Fruit fly (Drosophila melanogaster): ENCODE results near the gene CG9837.
A peak's percentile ranks its signal among the peaks of the same experiment; 100 is the strongest.

The CG9837 gene

DNA sequence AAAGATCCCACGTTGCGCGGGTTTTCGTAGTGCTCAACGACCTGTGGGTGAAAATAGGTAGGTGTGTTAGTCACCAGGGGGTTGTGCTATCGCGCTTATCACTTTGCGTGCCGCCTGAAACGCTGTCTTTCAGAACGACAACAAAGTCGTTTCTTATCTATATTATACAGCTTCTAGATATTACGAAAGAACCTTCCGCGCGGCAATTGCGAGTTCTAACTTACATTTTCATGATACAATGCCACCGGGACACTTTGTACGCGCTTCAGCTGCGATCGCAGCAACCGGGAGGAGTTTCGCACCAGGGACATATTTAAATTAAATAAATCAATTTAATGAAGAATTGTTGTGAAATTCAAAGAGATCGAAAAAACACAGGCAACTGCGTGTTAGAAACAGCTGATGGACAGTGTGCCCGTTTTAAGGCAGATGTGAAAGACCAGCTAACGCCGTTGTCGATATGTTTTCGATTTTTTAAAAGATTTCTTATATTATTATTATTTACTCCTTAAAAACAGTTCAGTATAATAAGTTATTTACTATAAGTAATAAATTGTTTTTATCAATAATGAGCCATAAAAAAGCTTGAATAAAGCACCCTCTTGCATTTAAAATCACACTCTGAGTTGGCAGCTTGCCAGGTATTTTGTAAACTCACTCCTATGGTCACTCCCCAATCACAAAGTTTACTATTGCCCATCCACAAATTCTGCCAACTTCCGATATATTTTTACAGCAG lies 10.6 kb upstream of the CG9837 start, which contains the start of the genes IscU and CG8379:
IscU (minus strand) TSS at position 417 of the 739 bp plus-strand sequence.
CG8379 (plus strand) TSS at position 651 of the 739 bp plus-strand sequence.
- TF ChIP-seq CG7045 (GFP tag; optimal IDR thresholded peaks at IDR 0.05): no peak
- peak; percentile 46 for TF ChIP-seq CG11617 (GFP tag; optimal IDR thresholded peaks at IDR 0.05)
- TF ChIP-seq CG7101 (tag; optimal IDR thresholded peaks at IDR 0.05): peak; percentile 41
- peak; percentile 82 for TF ChIP-seq kay (GFP tag; ENCODE audit: borderline replicate concordance)
- no peak for TF ChIP-seq CG33017 (tag; optimal IDR thresholded peaks at IDR 0.05)
- peak; percentile 6 for TF ChIP-seq CG14711 (tag; optimal IDR thresholded peaks at IDR 0.05)
- no peak for TF ChIP-seq CG5204 (GFP tag; optimal IDR thresholded peaks at IDR 0.05)
- peak; percentile 50 for TF ChIP-seq Mnt (GFP tag; optimal IDR thresholded peaks at IDR 0.05)
- no peak for TF ChIP-seq cic (GFP tag; optimal IDR thresholded peaks at IDR 0.05)
- no peak for TF ChIP-seq pad (GFP tag; optimal IDR thresholded peaks at IDR 0.05)
- TF ChIP-seq CG1620 (GFP tag; optimal IDR thresholded peaks at IDR 0.05): no peak
- no peak for TF ChIP-seq cnc (optimal IDR thresholded peaks at IDR 0.05)
- peak; percentile 29 for TF ChIP-seq tj (GFP tag; optimal IDR thresholded peaks at IDR 0.05)
- TF ChIP-seq ovo (GFP tag; optimal IDR thresholded peaks at IDR 0.05): no peak
- peak; percentile 15 for TF ChIP-seq Crg-1 (GFP tag; optimal IDR thresholded peaks at IDR 0.05)
- TF ChIP-seq Clk (GFP tag; optimal IDR thresholded peaks at IDR 0.05): no peak
- no peak for TF ChIP-seq Hr96 (GFP tag; optimal IDR thresholded peaks at IDR 0.05)
- no peak for TF ChIP-seq toe (GFP tag; optimal IDR thresholded peaks at IDR 0.05)
- peak; percentile 55 for TF ChIP-seq bab1 (GFP tag; optimal IDR thresholded peaks at IDR 0.05)
- TF ChIP-seq CG12768 (GFP tag; optimal IDR thresholded peaks at IDR 0.05): no peak

DNA sequence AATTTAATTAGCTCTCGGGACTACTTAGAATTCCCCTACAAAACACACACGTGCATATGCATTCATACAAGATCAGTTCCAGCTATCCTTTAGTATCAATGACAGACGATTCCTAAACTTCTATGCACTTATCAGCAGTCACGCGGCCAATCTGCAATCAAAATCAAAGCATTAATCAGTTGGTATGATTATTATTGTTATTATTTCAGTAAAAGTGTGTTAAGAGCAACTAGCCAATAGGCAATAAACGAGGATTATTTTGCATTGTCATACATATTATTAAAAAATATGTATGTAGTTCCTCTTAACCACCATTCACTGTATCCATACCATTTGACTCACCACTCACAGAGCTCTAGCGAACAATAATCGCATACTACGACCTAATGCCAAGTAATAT lies 9.5 kb upstream of the CG9837 start:
- no peak for TF ChIP-seq CG1620 (GFP tag; optimal IDR thresholded peaks at IDR 0.05)
- no peak for TF ChIP-seq CG11617 (GFP tag; optimal IDR thresholded peaks at IDR 0.05)
- no peak for TF ChIP-seq CG7045 (GFP tag; optimal IDR thresholded peaks at IDR 0.05)
- TF ChIP-seq CG5204 (GFP tag; optimal IDR thresholded peaks at IDR 0.05): no peak
- no peak for TF ChIP-seq pad (GFP tag; optimal IDR thresholded peaks at IDR 0.05)
- TF ChIP-seq toe (GFP tag; optimal IDR thresholded peaks at IDR 0.05): no peak
- TF ChIP-seq Hr96 (GFP tag; optimal IDR thresholded peaks at IDR 0.05): no peak
- TF ChIP-seq CG12768 (GFP tag; optimal IDR thresholded peaks at IDR 0.05): peak; percentile 41
- TF ChIP-seq tj (GFP tag; optimal IDR thresholded peaks at IDR 0.05): no peak
- no peak for TF ChIP-seq Crg-1 (GFP tag; optimal IDR thresholded peaks at IDR 0.05)
- peak in 1 of 2 experiments; percentile 50 for TF ChIP-seq cnc (optimal IDR thresholded peaks at IDR 0.05)
- TF ChIP-seq cic (GFP tag; optimal IDR thresholded peaks at IDR 0.05): peak; percentile 88
- no peak for TF ChIP-seq CG7101 (tag; optimal IDR thresholded peaks at IDR 0.05)
- peak; percentile 17 for TF ChIP-seq Mnt (GFP tag; optimal IDR thresholded peaks at IDR 0.05)
- TF ChIP-seq bab1 (GFP tag; optimal IDR thresholded peaks at IDR 0.05): no peak
- TF ChIP-seq CG14711 (tag; optimal IDR thresholded peaks at IDR 0.05): peak; percentile 47
- TF ChIP-seq kay (GFP tag; ENCODE audit: borderline replicate concordance): peak; percentile 98
- no peak for TF ChIP-seq Clk (GFP tag; optimal IDR thresholded peaks at IDR 0.05)
- no peak for TF ChIP-seq ovo (GFP tag; optimal IDR thresholded peaks at IDR 0.05)
- peak; percentile 40 for TF ChIP-seq CG33017 (tag; optimal IDR thresholded peaks at IDR 0.05)

DNA sequence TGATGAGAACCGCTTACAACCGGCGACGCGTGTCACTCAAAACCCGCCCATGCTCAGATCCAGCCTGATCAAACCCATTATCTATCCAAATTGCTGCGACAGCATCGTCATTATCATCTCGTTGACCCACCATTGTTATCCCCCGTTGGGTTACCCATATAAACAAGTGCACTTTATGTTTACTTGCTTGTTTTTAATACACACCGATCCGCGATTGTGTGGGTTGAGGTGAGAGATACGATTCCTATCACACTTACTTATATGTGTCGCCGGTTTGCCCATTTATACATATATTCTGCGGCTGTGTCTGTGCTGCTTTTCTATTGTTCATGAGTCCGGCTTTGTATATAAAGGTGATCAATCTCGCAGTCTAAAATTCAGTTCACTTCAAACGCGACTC lies 8.2 kb upstream of the CG9837 start, which contains the start of gene CG8369:
CG8369 (plus strand) TSS at position 386 of the 400 bp plus-strand sequence.
- TF ChIP-seq tj (GFP tag; optimal IDR thresholded peaks at IDR 0.05): peak; percentile 19
- peak; percentile 34 for TF ChIP-seq CG33017 (tag; optimal IDR thresholded peaks at IDR 0.05)
- no peak for TF ChIP-seq CG1620 (GFP tag; optimal IDR thresholded peaks at IDR 0.05)
- peak; percentile 89 for TF ChIP-seq cic (GFP tag; optimal IDR thresholded peaks at IDR 0.05)
- peak; percentile 56 for TF ChIP-seq CG12768 (GFP tag; optimal IDR thresholded peaks at IDR 0.05)
- TF ChIP-seq pad (GFP tag; optimal IDR thresholded peaks at IDR 0.05): no peak
- no peak for TF ChIP-seq CG14711 (tag; optimal IDR thresholded peaks at IDR 0.05)
- TF ChIP-seq toe (GFP tag; optimal IDR thresholded peaks at IDR 0.05): no peak
- peak; percentile 1 for TF ChIP-seq ovo (GFP tag; optimal IDR thresholded peaks at IDR 0.05)
- peak; percentile 1 for TF ChIP-seq CG7101 (tag; optimal IDR thresholded peaks at IDR 0.05)

DNA sequence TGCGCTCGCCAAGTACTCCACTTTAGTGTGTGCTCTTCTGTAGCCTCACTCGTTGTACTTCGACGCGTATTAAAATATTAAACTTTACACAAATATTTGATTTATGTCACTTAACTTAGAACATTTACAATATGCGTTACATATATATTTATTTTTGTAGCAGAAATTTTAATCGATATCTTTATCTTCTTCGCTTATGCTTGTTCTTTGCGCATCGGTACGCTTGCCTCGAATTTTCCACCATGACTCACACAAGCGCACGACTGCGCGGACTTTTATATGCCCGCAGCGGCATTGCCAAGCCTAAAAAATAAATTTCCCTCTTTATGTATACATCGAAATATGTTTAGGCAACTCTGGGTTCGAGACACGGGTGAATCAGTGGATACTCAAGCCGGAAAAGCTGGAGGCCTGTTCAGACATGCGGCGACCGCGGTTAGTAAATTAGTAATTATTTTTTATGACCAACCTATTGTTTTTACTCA lies 7.1 kb upstream of the CG9837 start, which contains the start of gene aqz:
aqz (minus strand) TSS at position 255 of the 485 bp plus-strand sequence.
- TF ChIP-seq Crg-1 (GFP tag; optimal IDR thresholded peaks at IDR 0.05) (peak; percentile 71), Mnt (GFP tag; optimal IDR thresholded peaks at IDR 0.05) (peak; percentile 66), kay (GFP tag; ENCODE audit: borderline replicate concordance) (peak; percentile 100), toe (GFP tag; optimal IDR thresholded peaks at IDR 0.05) (peak; percentile 61), Hr96 (GFP tag; optimal IDR thresholded peaks at IDR 0.05) (peak; percentile 76), cic (GFP tag; optimal IDR thresholded peaks at IDR 0.05) (peak; percentile 73), CG12768 (GFP tag; optimal IDR thresholded peaks at IDR 0.05) (peak; percentile 18), CG5204 (GFP tag; optimal IDR thresholded peaks at IDR 0.05) (no peak), CG7101 (tag; optimal IDR thresholded peaks at IDR 0.05) (peak; percentile 72), pad (GFP tag; optimal IDR thresholded peaks at IDR 0.05) (peak; percentile 44), CG11617 (GFP tag; optimal IDR thresholded peaks at IDR 0.05) (peak; percentile 39), ovo (GFP tag; optimal IDR thresholded peaks at IDR 0.05) (peak; percentile 28), CG33017 (tag; optimal IDR thresholded peaks at IDR 0.05) (peak; percentile 69), Clk (GFP tag; optimal IDR thresholded peaks at IDR 0.05) (peak; percentile 49), tj (GFP tag; optimal IDR thresholded peaks at IDR 0.05) (peak; percentile 37), CG1620 (GFP tag; optimal IDR thresholded peaks at IDR 0.05) (peak; percentile 86), CG14711 (tag; optimal IDR thresholded peaks at IDR 0.05) (peak; percentile 100), cnc (optimal IDR thresholded peaks at IDR 0.05) (no peak), bab1 (GFP tag; optimal IDR thresholded peaks at IDR 0.05) (peak; percentile 86), CG7045 (GFP tag; optimal IDR thresholded peaks at IDR 0.05) (peak; percentile 29)

DNA sequence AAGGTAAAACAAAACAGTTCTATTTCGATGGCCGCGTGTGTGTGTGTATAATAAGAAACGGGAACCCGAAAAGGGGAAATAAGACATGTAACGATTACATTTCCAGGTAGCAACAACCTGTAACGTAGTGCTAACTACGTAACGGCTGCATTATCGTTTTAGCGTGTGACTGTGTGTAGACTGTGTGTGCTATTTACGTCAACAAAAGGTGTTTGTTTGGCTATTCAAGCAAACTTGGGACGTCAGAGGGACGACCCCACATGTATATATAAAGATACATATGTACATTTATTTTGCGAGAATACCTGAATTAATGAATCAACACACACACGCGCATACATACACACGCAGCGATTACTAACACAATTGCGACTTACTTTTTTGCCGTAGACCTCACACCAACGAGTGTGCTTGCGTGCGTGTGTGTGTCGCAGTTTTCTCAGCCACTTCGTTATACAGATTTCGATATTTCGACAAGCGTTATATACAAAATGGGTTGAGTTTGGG lies 6.2 kb upstream of the CG9837 start:
- TF ChIP-seq bab1 (GFP tag; optimal IDR thresholded peaks at IDR 0.05): peak; percentile 13
- TF ChIP-seq CG7101 (tag; optimal IDR thresholded peaks at IDR 0.05): peak; percentile 39
- peak; percentile 41 for TF ChIP-seq CG11617 (GFP tag; optimal IDR thresholded peaks at IDR 0.05)
- peak in 1 of 2 experiments; percentile 17 for TF ChIP-seq cnc (optimal IDR thresholded peaks at IDR 0.05)
- TF ChIP-seq CG1620 (GFP tag; optimal IDR thresholded peaks at IDR 0.05): no peak
- TF ChIP-seq tj (GFP tag; optimal IDR thresholded peaks at IDR 0.05): peak; percentile 22
- peak; percentile 57 for TF ChIP-seq CG33017 (tag; optimal IDR thresholded peaks at IDR 0.05)
- peak; percentile 46 for TF ChIP-seq toe (GFP tag; optimal IDR thresholded peaks at IDR 0.05)
- TF ChIP-seq CG7045 (GFP tag; optimal IDR thresholded peaks at IDR 0.05): peak; percentile 50
- TF ChIP-seq Hr96 (GFP tag; optimal IDR thresholded peaks at IDR 0.05): no peak
- peak; percentile 74 for TF ChIP-seq ovo (GFP tag; optimal IDR thresholded peaks at IDR 0.05)
- peak; percentile 93 for TF ChIP-seq cic (GFP tag; optimal IDR thresholded peaks at IDR 0.05)
- TF ChIP-seq Clk (GFP tag; optimal IDR thresholded peaks at IDR 0.05): peak; percentile 64
- TF ChIP-seq CG12768 (GFP tag; optimal IDR thresholded peaks at IDR 0.05): peak; percentile 57
- TF ChIP-seq CG5204 (GFP tag; optimal IDR thresholded peaks at IDR 0.05): peak; percentile 29
- TF ChIP-seq Mnt (GFP tag; optimal IDR thresholded peaks at IDR 0.05): peak; percentile 78
- peak; percentile 97 for TF ChIP-seq kay (GFP tag; ENCODE audit: borderline replicate concordance)
- TF ChIP-seq CG14711 (tag; optimal IDR thresholded peaks at IDR 0.05): peak; percentile 7
- peak; percentile 95 for TF ChIP-seq pad (GFP tag; optimal IDR thresholded peaks at IDR 0.05)
- TF ChIP-seq Crg-1 (GFP tag; optimal IDR thresholded peaks at IDR 0.05): peak; percentile 75
